Fruit fly (Drosophila melanogaster): ENCODE measurements around the gene yellow-k.

yellow-k gene

DNA sequence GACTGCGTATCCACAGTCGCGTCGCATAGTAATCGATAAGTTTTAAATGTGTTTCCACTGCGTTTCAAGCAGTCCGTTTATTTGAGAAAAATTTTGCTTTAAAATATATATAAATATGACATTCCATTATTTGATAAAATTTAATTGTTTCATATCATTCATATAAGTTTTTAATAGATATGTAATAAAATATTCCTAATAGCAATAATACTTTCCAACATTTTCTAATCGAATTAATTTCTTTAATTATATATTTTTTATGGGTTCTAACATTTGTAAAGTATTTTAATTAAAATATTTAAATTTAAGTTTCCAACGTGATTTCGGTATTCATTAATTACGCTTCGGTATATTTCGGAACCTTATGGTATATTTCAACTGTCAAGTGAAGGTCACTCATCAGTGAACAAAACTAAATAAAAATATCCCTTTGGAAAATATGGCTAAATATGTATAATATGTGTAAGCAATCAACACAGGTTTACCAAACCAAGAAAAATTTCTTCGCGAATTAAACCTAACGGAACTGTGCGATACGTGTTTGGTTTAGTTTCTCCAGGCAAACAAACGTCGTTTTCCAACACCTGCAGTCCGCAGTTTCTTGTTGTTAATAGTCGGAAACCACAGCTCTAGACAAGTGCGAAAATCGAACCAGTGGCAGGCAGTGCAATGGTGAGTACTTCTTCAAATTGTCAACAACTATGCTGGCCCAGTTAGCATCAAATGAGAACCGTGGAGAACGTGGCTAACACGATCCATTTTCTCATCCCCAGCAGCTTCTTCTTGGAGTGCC is 42.8 kb downstream of the yellow-k start, which contains the start of the genes CG7739 and SCCRO (continued):
- TF ChIP-seq insv (GFP tag; optimal IDR thresholded peaks at IDR 0.05): no peak
- no peak for TF ChIP-seq Doc2 (GFP tag; IDR thresholded peaks at IDR 0.05)
- no peak for TF ChIP-seq lov (optimal IDR thresholded peaks at IDR 0.05)
- TF ChIP-seq lov (GFP tag; IDR thresholded peaks at IDR 0.05): peak; percentile 35; the same call in 1 of the 3 replicates
- TF ChIP-seq CG30431 (GFP tag; optimal IDR thresholded peaks at IDR 0.05): no peak
- TF ChIP-seq CG12659 (GFP tag; optimal IDR thresholded peaks at IDR 0.05): peak; percentile 79
- TF ChIP-seq lmd (GFP tag; IDR thresholded peaks at IDR 0.05): peak; percentile 61; the same call in 1 of the 2 replicates
- TF ChIP-seq CG17568 (GFP tag; optimal IDR thresholded peaks at IDR 0.05): no peak
- no peak for TF ChIP-seq CG10959 (GFP tag; IDR thresholded peaks at IDR 0.05)
- no peak for TF ChIP-seq CG7928 (GFP tag; optimal IDR thresholded peaks at IDR 0.05)
- peak; percentile 40 for TF ChIP-seq CG2120 (GFP tag; optimal IDR thresholded peaks at IDR 0.05)
- no peak for TF ChIP-seq CG6854 (GFP tag; optimal IDR thresholded peaks at IDR 0.05)
- peak; percentile 64; the same call in 2 of the 3 replicates for TF ChIP-seq zfh1 (GFP tag; IDR thresholded peaks at IDR 0.05)
- TF ChIP-seq C15 (GFP tag; IDR thresholded peaks at IDR 0.05): no peak
- peak; percentile 59 for TF ChIP-seq CG31224 (GFP tag; IDR thresholded peaks at IDR 0.05)
- peak; percentile 60 for TF ChIP-seq CG9727 (GFP tag; optimal IDR thresholded peaks at IDR 0.05)
- TF ChIP-seq sna (GFP tag; IDR thresholded peaks at IDR 0.05; ENCODE audit: partially characterized antibody): 0 out of 2 replicates have a peak, but pooled peaks have one; percentile 48
- peak; percentile 14 for TF ChIP-seq fu2 (GFP tag; optimal IDR thresholded peaks at IDR 0.05)
- TF ChIP-seq ham (GFP tag; IDR thresholded peaks at IDR 0.05): peak; percentile 8; the same call in 1 of the 2 replicates
- no peak for TF ChIP-seq CG12236 (GFP tag; optimal IDR thresholded peaks at IDR 0.05)
- no peak for TF ChIP-seq Tbp (GFP tag; optimal IDR thresholded peaks at IDR 0.05)
- TF ChIP-seq Usf (GFP tag; optimal IDR thresholded peaks at IDR 0.05): no peak
- peak; percentile 75 for TF ChIP-seq CG7839 (tag; optimal IDR thresholded peaks at IDR 0.05)
- no peak for TF ChIP-seq CrebB (tag; optimal IDR thresholded peaks at IDR 0.05)
- TF ChIP-seq CG5953 (GFP tag; IDR thresholded peaks at IDR 0.05): no peak
- TF ChIP-seq ash1 (GFP tag; optimal IDR thresholded peaks at IDR 0.05): no peak
- no peak for TF ChIP-seq Sry-β (GFP tag; optimal IDR thresholded peaks at IDR 0.05)
- TF ChIP-seq Vsx1 (GFP tag; optimal IDR thresholded peaks at IDR 0.05): no peak
- TF ChIP-seq gem (tag; optimal IDR thresholded peaks at IDR 0.05): peak; percentile 83
- TF ChIP-seq lab (GFP tag; optimal IDR thresholded peaks at IDR 0.05): no peak
- no peak for TF ChIP-seq CG11093 (GFP tag; IDR thresholded peaks at IDR 0.05)
- TF ChIP-seq CG10267 (tag; optimal IDR thresholded peaks at IDR 0.05): peak; percentile 86
- no peak for TF ChIP-seq CG13894 (tag; optimal IDR thresholded peaks at IDR 0.05)
- TF ChIP-seq Blimp-1 (GFP tag; optimal IDR thresholded peaks at IDR 0.05): no peak
- peak; percentile 61 for TF ChIP-seq Nf-YC (tag; optimal IDR thresholded peaks at IDR 0.05)
- TF ChIP-seq Elba2 (GFP tag; optimal IDR thresholded peaks at IDR 0.05): peak; percentile 89
- no peak for TF ChIP-seq ftz-f1 (GFP tag; optimal IDR thresholded peaks at IDR 0.05)
- TF ChIP-seq sob (GFP tag; IDR thresholded peaks at IDR 0.05): peak; percentile 70
- no peak; the same call in 2 of the 3 replicates for TF ChIP-seq CG11560 (tag; IDR thresholded peaks at IDR 0.05)
- no peak for TF ChIP-seq CG33213 (GFP tag; optimal IDR thresholded peaks at IDR 0.05)
- no peak for TF ChIP-seq onecut (GFP tag; IDR thresholded peaks at IDR 0.05)
- no peak for TF ChIP-seq Eip74EF (GFP tag; optimal IDR thresholded peaks at IDR 0.05)
- peak; percentile 70 for TF ChIP-seq NFAT (GFP tag; IDR thresholded peaks at IDR 0.05)
- no peak for TF ChIP-seq CG2202 (tag; optimal IDR thresholded peaks at IDR 0.05)
- TF ChIP-seq croc (GFP tag; conservative IDR thresholded peaks at IDR 0.05): no peak
- TF ChIP-seq vfl (GFP tag; optimal IDR thresholded peaks at IDR 0.05): peak; percentile 14
- peak; percentile 10 for TF ChIP-seq gcm (GFP tag; optimal IDR thresholded peaks at IDR 0.05)
- TF ChIP-seq kay (GFP tag; optimal IDR thresholded peaks at IDR 0.05): peak; percentile 61
- no peak for TF ChIP-seq schlank (tag; optimal IDR thresholded peaks at IDR 0.05)
- TF ChIP-seq CG17361 (GFP tag; IDR thresholded peaks at IDR 0.05): peak; percentile 85

Measured in whole organism, embryonic.